Worm (Caenorhabditis elegans): ENCODE data around the gene lips-9.

lips-9 gene

DNA sequence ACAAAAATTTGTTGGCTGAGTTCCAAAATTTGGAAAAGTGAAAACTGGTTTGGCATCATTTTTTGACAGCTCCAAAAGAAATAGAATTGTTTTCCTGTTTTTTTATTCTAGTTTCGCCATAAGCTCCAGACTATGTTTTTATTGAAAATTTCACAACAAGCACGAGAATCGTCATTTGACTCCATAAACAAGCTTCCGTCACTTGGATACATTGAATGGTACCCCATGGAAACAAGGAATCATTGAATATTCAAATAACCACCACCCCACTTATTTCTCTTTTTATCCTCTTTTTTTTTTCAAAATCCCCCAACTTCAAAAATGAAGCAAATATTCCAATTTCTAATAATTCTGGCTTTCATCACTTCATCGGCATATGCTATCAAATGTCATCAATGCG is 26.4 kb downstream of the lips-9 start, which contains the start of gene ddn-2:
Gene ddn-2 (plus strand): TSS at position 301 of the 400 bp plus-strand sequence.
- no peak for TF ChIP-seq hmbx-1 (tag; optimal IDR thresholded peaks at IDR 0.05)

DNA sequence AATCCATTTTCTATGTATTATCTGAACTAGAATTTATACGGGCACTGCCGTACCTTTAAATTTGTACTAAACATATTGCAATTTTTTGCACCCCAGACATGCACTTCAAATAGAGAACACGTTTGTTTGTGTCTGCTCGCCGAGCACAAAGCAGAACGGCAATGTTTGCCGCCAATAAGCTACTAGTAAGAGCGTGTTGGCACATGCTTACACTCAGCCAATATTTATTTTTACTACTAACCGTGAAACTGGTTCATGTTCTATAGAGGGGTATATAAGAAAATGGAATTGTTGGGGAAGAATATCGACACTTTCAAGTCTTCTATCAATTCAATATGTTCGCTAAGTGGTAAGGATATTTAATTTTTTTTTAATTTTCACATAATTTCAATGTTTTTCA is 28.1 kb downstream of the lips-9 start, which contains the start of gene nspb-11:
Gene nspb-11 (plus strand): TSS at position 301 of the 400 bp plus-strand sequence.
- TF ChIP-seq flt-1 (GFP tag; IDR thresholded peaks at IDR 0.05) = no peak
- no peak for TF ChIP-seq tra-4 (tag; optimal IDR thresholded peaks at IDR 0.05)
- no peak for TF ChIP-seq pes-1 (GFP tag; IDR thresholded peaks at IDR 0.05)
- no peak for TF ChIP-seq ets-7 (tag; optimal IDR thresholded peaks at IDR 0.05)
- no peak for TF ChIP-seq F13C5.2 (tag; optimal IDR thresholded peaks at IDR 0.05)
- no peak for TF ChIP-seq ama-1 (optimal IDR thresholded peaks at IDR 0.05)
- TF ChIP-seq B0310.2 (tag; optimal IDR thresholded peaks at IDR 0.05) = no peak
- no peak for TF ChIP-seq ceh-36 (tag; optimal IDR thresholded peaks at IDR 0.05)
- no peak for TF ChIP-seq hmbx-1 (tag; optimal IDR thresholded peaks at IDR 0.05)
- no peak for TF ChIP-seq aly-1 (tag; optimal IDR thresholded peaks at IDR 0.05)

DNA sequence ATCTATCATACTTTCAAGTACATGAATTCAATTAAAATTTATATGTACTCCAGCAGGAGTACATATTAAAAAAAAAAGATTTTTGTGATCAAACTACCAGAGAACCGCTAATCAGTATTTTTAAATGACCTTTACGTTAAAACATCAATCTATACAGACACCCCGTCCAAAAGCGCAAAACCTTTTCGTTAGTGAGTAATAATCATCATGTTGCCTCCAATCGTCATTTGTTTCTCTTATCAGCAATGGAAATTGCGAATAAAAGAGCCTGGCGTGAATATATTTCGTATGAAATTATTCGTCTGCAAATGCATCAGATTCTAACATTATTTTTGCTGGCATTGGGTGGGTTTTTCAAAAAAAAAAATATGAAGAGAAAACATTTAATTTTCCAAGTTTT is 31.0 kb downstream of the lips-9 start, which contains the start of gene clec-66:
Gene clec-66 (plus strand): TSS at position 225 of the 400 bp plus-strand sequence.
- TF ChIP-seq ceh-36 (tag; optimal IDR thresholded peaks at IDR 0.05) = no peak
- no peak for TF ChIP-seq pes-1 (GFP tag; IDR thresholded peaks at IDR 0.05)
- no peak for TF ChIP-seq tra-4 (tag; optimal IDR thresholded peaks at IDR 0.05)
- no peak for TF ChIP-seq sea-1 (GFP tag; conservative IDR thresholded peaks at IDR 0.05)

DNA sequence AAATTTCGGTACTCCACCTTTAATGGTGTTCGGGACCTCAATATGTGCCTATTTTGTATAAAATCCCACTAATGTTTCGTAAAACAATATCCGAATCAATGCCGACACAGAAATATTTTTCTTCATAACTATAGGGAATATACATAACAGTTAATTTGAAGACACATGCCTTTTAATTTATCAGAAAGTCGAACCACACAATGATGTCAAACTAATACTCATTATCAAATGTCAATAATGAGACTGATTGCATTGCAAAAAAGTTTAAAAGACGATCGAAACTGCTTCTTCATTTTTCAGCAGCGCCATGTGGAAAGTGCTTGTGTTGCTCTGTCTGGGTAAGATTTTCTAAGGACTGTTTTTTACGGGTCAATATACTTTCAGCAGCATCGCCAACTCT is 34.1 kb downstream of the lips-9 start, which contains the start of gene clec-65:
Gene clec-65 (plus strand): TSS at position 301 of the 400 bp plus-strand sequence.
- TF ChIP-seq hnd-1 (tag; optimal IDR thresholded peaks at IDR 0.05) = no peak
- no peak for TF ChIP-seq pes-1 (GFP tag; IDR thresholded peaks at IDR 0.05)
- no peak for TF ChIP-seq flt-1 (GFP tag; IDR thresholded peaks at IDR 0.05)
- TF ChIP-seq tra-4 (tag; optimal IDR thresholded peaks at IDR 0.05) = no peak
- no peak for TF ChIP-seq aly-1 (tag; optimal IDR thresholded peaks at IDR 0.05)
- no peak for TF ChIP-seq ceh-36 (tag; optimal IDR thresholded peaks at IDR 0.05)
- TF ChIP-seq ets-7 (tag; optimal IDR thresholded peaks at IDR 0.05) = no peak
- TF ChIP-seq tbx-37 (GFP tag; conservative IDR thresholded peaks at IDR 0.05) = no peak
- TF ChIP-seq hmbx-1 (tag; optimal IDR thresholded peaks at IDR 0.05) = no peak
- no peak for TF ChIP-seq tbx-11 (GFP tag; IDR thresholded peaks at IDR 0.05)
- TF ChIP-seq hmg-4 (GFP tag; optimal IDR thresholded peaks at IDR 0.05) = no peak
- TF ChIP-seq sea-1 (GFP tag; conservative IDR thresholded peaks at IDR 0.05) = no peak
- TF ChIP-seq ama-1 (optimal IDR thresholded peaks at IDR 0.05) = no peak
- TF ChIP-seq scrt-1 (GFP tag; IDR thresholded peaks at IDR 0.05) = no peak
- TF ChIP-seq B0310.2 (tag; optimal IDR thresholded peaks at IDR 0.05) = no peak
- TF ChIP-seq F13C5.2 (tag; optimal IDR thresholded peaks at IDR 0.05) = no peak
- no peak for TF ChIP-seq ceh-13 (GFP tag; optimal IDR thresholded peaks at IDR 0.05)

ce11 chrII:12897942-12898341 is 37.2 kb downstream of the lips-9 start, which contains the start of gene clec-64:
clec-64 (plus strand) TSS chrII:12898242.
- TF ChIP-seq tbx-37 (GFP tag; conservative IDR thresholded peaks at IDR 0.05) (no peak), ets-7 (tag; optimal IDR thresholded peaks at IDR 0.05) (no peak), scrt-1 (GFP tag; IDR thresholded peaks at IDR 0.05) (no peak), pes-1 (GFP tag; IDR thresholded peaks at IDR 0.05) (no peak), sea-1 (GFP tag; conservative IDR thresholded peaks at IDR 0.05) (no peak), ceh-36 (tag; optimal IDR thresholded peaks at IDR 0.05) (no peak), hmg-4 (GFP tag; optimal IDR thresholded peaks at IDR 0.05) (no peak), ceh-13 (GFP tag; optimal IDR thresholded peaks at IDR 0.05) (no peak), B0310.2 (tag; optimal IDR thresholded peaks at IDR 0.05) (no peak), flt-1 (GFP tag; IDR thresholded peaks at IDR 0.05) (no peak), aly-1 (tag; optimal IDR thresholded peaks at IDR 0.05) (no peak), F13C5.2 (tag; optimal IDR thresholded peaks at IDR 0.05) (no peak), hmbx-1 (tag; optimal IDR thresholded peaks at IDR 0.05) (no peak), tbx-11 (GFP tag; IDR thresholded peaks at IDR 0.05) (no peak), tra-4 (tag; optimal IDR thresholded peaks at IDR 0.05) (no peak), ama-1 (optimal IDR thresholded peaks at IDR 0.05) (no peak), hnd-1 (tag; optimal IDR thresholded peaks at IDR 0.05) (no peak)

ce11 chrII:12897361-12897760 is 37.8 kb downstream of the lips-9 start:
- TF ChIP-seq ets-7 (tag; optimal IDR thresholded peaks at IDR 0.05) = no peak
- TF ChIP-seq ceh-36 (tag; optimal IDR thresholded peaks at IDR 0.05) = no peak

DNA sequence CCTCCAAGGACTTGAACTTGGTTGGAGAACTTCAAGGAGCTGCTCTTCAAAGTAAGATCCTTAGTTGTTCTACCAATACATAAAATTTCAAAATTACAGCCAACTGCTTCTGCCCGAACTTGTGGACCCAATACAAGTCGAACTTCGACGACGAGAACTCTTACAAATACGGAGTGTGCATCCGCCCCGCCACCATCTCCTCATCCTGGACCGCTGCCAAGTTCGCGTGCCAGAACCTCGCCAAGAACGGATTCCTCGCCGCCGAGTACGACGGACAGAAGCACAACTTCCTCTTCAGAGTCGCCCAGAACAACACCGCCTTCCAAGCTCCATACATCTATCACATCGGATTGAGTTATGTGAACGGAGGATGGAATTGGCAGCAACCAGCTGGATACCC is 38.5 kb downstream of the lips-9 start:
- TF ChIP-seq ceh-13 (GFP tag; optimal IDR thresholded peaks at IDR 0.05) (no peak), F13C5.2 (tag; optimal IDR thresholded peaks at IDR 0.05) (no peak), hnd-1 (tag; optimal IDR thresholded peaks at IDR 0.05) (no peak), scrt-1 (GFP tag; IDR thresholded peaks at IDR 0.05) (no peak), sea-1 (GFP tag; conservative IDR thresholded peaks at IDR 0.05) (no peak), aly-1 (tag; optimal IDR thresholded peaks at IDR 0.05) (no peak), tra-4 (tag; optimal IDR thresholded peaks at IDR 0.05) (no peak), hmg-4 (GFP tag; optimal IDR thresholded peaks at IDR 0.05) (no peak), ets-7 (tag; optimal IDR thresholded peaks at IDR 0.05) (no peak), tbx-11 (GFP tag; IDR thresholded peaks at IDR 0.05) (no peak), ceh-36 (tag; optimal IDR thresholded peaks at IDR 0.05) (no peak), B0310.2 (tag; optimal IDR thresholded peaks at IDR 0.05) (no peak), hmbx-1 (tag; optimal IDR thresholded peaks at IDR 0.05) (no peak), pes-1 (GFP tag; IDR thresholded peaks at IDR 0.05) (no peak), ama-1 (optimal IDR thresholded peaks at IDR 0.05) (no peak), tbx-37 (GFP tag; conservative IDR thresholded peaks at IDR 0.05) (no peak), flt-1 (GFP tag; IDR thresholded peaks at IDR 0.05) (no peak)

ce11 chrII:12895078-12895670 is 40.0 kb downstream of the lips-9 start, which contains the start of the genes clec-62 and clec-63:
clec-62 (minus strand) TSS chrII:12895128.
clec-63 (plus strand) TSS chrII:12895638.
- TF ChIP-seq ceh-13 (GFP tag; optimal IDR thresholded peaks at IDR 0.05) = no peak
- no peak for TF ChIP-seq tbx-37 (GFP tag; conservative IDR thresholded peaks at IDR 0.05)
- no peak for TF ChIP-seq pes-1 (GFP tag; IDR thresholded peaks at IDR 0.05)
- no peak for TF ChIP-seq ama-1 (optimal IDR thresholded peaks at IDR 0.05)
- TF ChIP-seq ets-7 (tag; optimal IDR thresholded peaks at IDR 0.05) = no peak
- TF ChIP-seq tra-4 (tag; optimal IDR thresholded peaks at IDR 0.05) = no peak
- no peak for TF ChIP-seq tbx-11 (GFP tag; IDR thresholded peaks at IDR 0.05)
- TF ChIP-seq scrt-1 (GFP tag; IDR thresholded peaks at IDR 0.05) = no peak
- TF ChIP-seq flt-1 (GFP tag; IDR thresholded peaks at IDR 0.05) = no peak
- no peak for TF ChIP-seq hmbx-1 (tag; optimal IDR thresholded peaks at IDR 0.05)
- no peak for TF ChIP-seq F13C5.2 (tag; optimal IDR thresholded peaks at IDR 0.05)
- TF ChIP-seq hmg-4 (GFP tag; optimal IDR thresholded peaks at IDR 0.05) = no peak
- TF ChIP-seq ceh-36 (tag; optimal IDR thresholded peaks at IDR 0.05) = no peak
- TF ChIP-seq hnd-1 (tag; optimal IDR thresholded peaks at IDR 0.05) = no peak
- no peak for TF ChIP-seq sea-1 (GFP tag; conservative IDR thresholded peaks at IDR 0.05)
- TF ChIP-seq aly-1 (tag; optimal IDR thresholded peaks at IDR 0.05) = no peak
- TF ChIP-seq B0310.2 (tag; optimal IDR thresholded peaks at IDR 0.05) = no peak
